Fruit fly (Drosophila melanogaster) whole organism, prepupa: ENCODE measurements around the gene Jon74E.

Source experiments
- Blimp-1 ChIP-seq: fragments of 200-800 bp; sonication (Bioruptor generic); optimal IDR thresholded peaks from 3 replicates; lab custom pipeline; 2017; ENCODE audit warnings: missing biosample characterization, missing genetic modification characterization, mild to moderate bottlenecking, moderate library complexity, missing genetic modification reagents
- CG10631 ChIP-seq: fragments of 200-800 bp; sonication (Bioruptor generic); optimal IDR thresholded peaks from 2 replicates; lab custom pipeline; 2016; ENCODE audit warnings: missing biosample characterization, missing genetic modification characterization
- CG10669 ChIP-seq: fragments of 200-800 bp; sonication (Bioruptor generic); optimal IDR thresholded peaks from 3 replicates; lab custom pipeline; 2018; ENCODE audit warnings: missing biosample characterization, mild to moderate bottlenecking, missing genetic modification characterization, moderate library complexity
- CG11294 ChIP-seq: fragments of 200-800 bp; sonication (Bioruptor generic); IDR thresholded peaks from 2 replicates; pipeline ENCODE4 v1.3.6; 2022; ENCODE audit warnings: missing biosample characterization, missing genetic modification characterization
- CG11902 ChIP-seq: fragments of 200-800 bp; sonication (Bioruptor generic); optimal IDR thresholded peaks from 3 replicates; lab custom pipeline; 2016; ENCODE audit warnings: missing biosample characterization, missing genetic modification characterization
- CG15336 ChIP-seq: fragments of 200-800 bp; sonication (Bioruptor generic); IDR thresholded peaks from 2 replicates; pipeline ENCODE4 v1.3.6; 2022; ENCODE audit warnings: missing biosample characterization, missing genetic modification characterization
- CG16779 ChIP-seq: fragments of 200-800 bp; sonication (Bioruptor generic); optimal IDR thresholded peaks from 3 replicates; lab custom pipeline; 2017; ENCODE audit warnings: missing biosample characterization, mild to moderate bottlenecking, missing genetic modification characterization
- CG32006 ChIP-seq: fragments of 200-800 bp; sonication (Bioruptor generic); optimal IDR thresholded peaks from 3 replicates; lab custom pipeline; 2017; ENCODE audit warnings: missing biosample characterization, mild to moderate bottlenecking, missing genetic modification characterization
- CG34406 ChIP-seq: fragments of 200-800 bp; sonication (Bioruptor generic); optimal IDR thresholded peaks from 3 replicates; lab custom pipeline; 2016; ENCODE audit warnings: missing biosample characterization, missing genetic modification characterization
- CG4318 ChIP-seq: fragments of 200-800 bp; sonication (Bioruptor generic); optimal IDR thresholded peaks from 3 replicates; lab custom pipeline; 2017; ENCODE audit warnings: missing biosample characterization, mild to moderate bottlenecking, missing genetic modification characterization
- CG6163 ChIP-seq: fragments of 200-800 bp; sonication (Bioruptor generic); IDR thresholded peaks from 3 replicates; pipeline ENCODE4 v1.3.6; 2022; ENCODE audit warnings: missing biosample characterization, missing genetic modification characterization
- CG6276 ChIP-seq: fragments of 200-800 bp; sonication (Bioruptor generic); optimal IDR thresholded peaks from 2 replicates; lab custom pipeline; 2017; ENCODE audit warnings: missing biosample characterization, mild to moderate bottlenecking, missing genetic modification characterization
- CG6792 ChIP-seq: fragments of 200-800 bp; sonication (Bioruptor generic); optimal IDR thresholded peaks from 3 replicates; lab custom pipeline; 2016; ENCODE audit warnings: missing biosample characterization, missing genetic modification characterization
- CG6854 ChIP-seq: fragments of 200-800 bp; sonication (Bioruptor generic); optimal IDR thresholded peaks from 2 replicates; lab custom pipeline; 2017; ENCODE audit warnings: missing biosample characterization, mild to moderate bottlenecking, missing genetic modification characterization
- CG8119 ChIP-seq: fragments of 200-800 bp; sonication (Bioruptor generic); IDR thresholded peaks from 3 replicates; pipeline ENCODE4 v1.3.6; 2022; ENCODE audit warnings: missing biosample characterization, missing genetic modification characterization
- CG8319 ChIP-seq: fragments of 200-800 bp; sonication (Bioruptor generic); optimal IDR thresholded peaks from 3 replicates; lab custom pipeline; 2016; ENCODE audit warnings: missing biosample characterization, missing genetic modification characterization
- CG8632 ChIP-seq: fragments of 200-800 bp; sonication (Bioruptor generic); optimal IDR thresholded peaks from 3 replicates; lab custom pipeline; 2016; ENCODE audit warnings: missing biosample characterization, missing genetic modification characterization
- CG9139 ChIP-seq: fragments of 200-800 bp; sonication (Bioruptor generic); optimal IDR thresholded peaks from 3 replicates; lab custom pipeline; 2017; ENCODE audit warnings: missing biosample characterization, mild to moderate bottlenecking, missing genetic modification characterization
- Eip75B ChIP-seq: fragments of 200-800 bp; sonication (Bioruptor generic); optimal IDR thresholded peaks from 3 replicates; lab custom pipeline; 2016; ENCODE audit warnings: missing biosample characterization, missing genetic modification characterization
- Eip78C ChIP-seq: fragments of 200-800 bp; sonication (Bioruptor generic); peaks from one replicate; lab custom pipeline; 2016; ENCODE audit warnings: missing biosample characterization, missing genetic modification characterization
- Eip93F ChIP-seq: fragments of 200-800 bp; sonication (Bioruptor generic); optimal IDR thresholded peaks from 2 replicates; lab custom pipeline; 2016; ENCODE audit warnings: missing biosample characterization, mild to moderate bottlenecking, missing genetic modification characterization
- Ets96B ChIP-seq: fragments of 200-800 bp; optimal IDR thresholded peaks from 2 replicates; lab custom pipeline; 2019; ENCODE audit warnings: missing biosample characterization, mild to moderate bottlenecking, missing genetic modification characterization, moderate library complexity
- Gug ChIP-seq: fragments of 200-800 bp; sonication (Bioruptor generic); IDR thresholded peaks from 2 replicates; pipeline ENCODE4 v1.3.6; 2022; ENCODE audit warnings: missing biosample characterization, missing genetic modification characterization
- Hr38 ChIP-seq: sonication (Bioruptor generic); optimal IDR thresholded peaks from 2 replicates; lab custom pipeline; 2016; ENCODE audit warnings: missing biosample characterization, missing genetic modification characterization
- Lpt ChIP-seq: fragments of 200-800 bp; sonication (Bioruptor generic); optimal IDR thresholded peaks from 3 replicates; lab custom pipeline; 2016; ENCODE audit warnings: missing biosample characterization, missing genetic modification characterization
- Met ChIP-seq: fragments of 200-800 bp; sonication (Bioruptor generic); optimal IDR thresholded peaks from 3 replicates; lab custom pipeline; 2016; ENCODE audit warnings: missing biosample characterization, missing genetic modification characterization
- OdsH ChIP-seq: fragments of 200-800 bp; sonication (Bioruptor generic); optimal IDR thresholded peaks from 3 replicates; lab custom pipeline; 2016; ENCODE audit warnings: missing biosample characterization, missing genetic modification characterization
- Sox102F ChIP-seq: fragments of 200-800 bp; sonication (Bioruptor generic); optimal IDR thresholded peaks from 2 replicates; lab custom pipeline; 2016; ENCODE audit warnings: missing biosample characterization, mild to moderate bottlenecking, missing genetic modification characterization
- Sox15 ChIP-seq: fragments of 200-800 bp; sonication (Bioruptor generic); optimal IDR thresholded peaks from 3 replicates; lab custom pipeline; 2016; ENCODE audit warnings: missing biosample characterization, missing genetic modification characterization
- achi ChIP-seq: fragments of 200-800 bp; sonication (Bioruptor generic); optimal IDR thresholded peaks from 3 replicates; lab custom pipeline; 2016; ENCODE audit warnings: missing biosample characterization, missing genetic modification characterization
- acj6 ChIP-seq: fragments of 200-800 bp; sonication (Bioruptor generic); optimal IDR thresholded peaks from 3 replicates; lab custom pipeline; 2016; ENCODE audit warnings: missing biosample characterization, missing genetic modification characterization
- cyc ChIP-seq: fragments of 200-800 bp; sonication (Bioruptor generic); optimal IDR thresholded peaks from 3 replicates; lab custom pipeline; 2016; ENCODE audit warnings: missing biosample characterization, missing genetic modification characterization
- dac ChIP-seq: fragments of 200-800 bp; sonication (Bioruptor generic); optimal IDR thresholded peaks from 2 replicates; lab custom pipeline; 2017; ENCODE audit warnings: missing biosample characterization, mild to moderate bottlenecking, missing genetic modification characterization
- dsx ChIP-seq: fragments of 200-800 bp; optimal IDR thresholded peaks from 3 replicates; lab custom pipeline; 2019; ENCODE audit warnings: missing biosample characterization, mild to moderate bottlenecking, missing genetic modification characterization, moderate library complexity; ENCODE audit not compliant: poor library complexity, severe bottlenecking
- eg ChIP-seq: fragments of 200-800 bp; sonication (Bioruptor generic); IDR thresholded peaks from 3 replicates; pipeline ENCODE4 v1.3.6; 2022; ENCODE audit warnings: missing biosample characterization, missing genetic modification characterization
- esn ChIP-seq: fragments of 200-800 bp; sonication (Bioruptor generic); optimal IDR thresholded peaks from 2 replicates; lab custom pipeline; 2016; ENCODE audit warnings: missing biosample characterization, mild to moderate bottlenecking, missing genetic modification characterization, moderate library complexity
- fd59A ChIP-seq: fragments of 200-800 bp; sonication (Bioruptor generic); optimal IDR thresholded peaks from 2 replicates; lab custom pipeline; 2017; ENCODE audit warnings: missing biosample characterization, mild to moderate bottlenecking, missing genetic modification characterization, missing genetic modification reagents
- fd85E ChIP-seq: fragments of 200-800 bp; sonication (Bioruptor generic); optimal IDR thresholded peaks from 3 replicates; lab custom pipeline; 2016; ENCODE audit warnings: missing biosample characterization, missing genetic modification characterization
- fkh ChIP-seq: fragments of 200-800 bp; sonication (Bioruptor generic); optimal IDR thresholded peaks from 3 replicates; lab custom pipeline; 2017; ENCODE audit warnings: missing biosample characterization, mild to moderate bottlenecking, missing genetic modification characterization, moderate library complexity
- lz ChIP-seq: fragments of 200-800 bp; sonication (Bioruptor generic); optimal IDR thresholded peaks from 3 replicates; lab custom pipeline; 2016; ENCODE audit warnings: missing biosample characterization, missing genetic modification characterization
- net ChIP-seq: fragments of 200-800 bp; sonication (Bioruptor generic); optimal IDR thresholded peaks from 3 replicates; lab custom pipeline; 2016; ENCODE audit warnings: missing biosample characterization, missing genetic modification characterization
- salr ChIP-seq, 2 experiments: fragments of 200-800 bp; sonication (Bioruptor generic); optimal IDR thresholded peaks; 3 replicates each; lab custom pipeline; 2016 to 2018; ENCODE audit warnings: missing biosample characterization in 2 of 2, missing genetic modification characterization in 2 of 2, mild to moderate bottlenecking in 1 of 2
- ss ChIP-seq, 2 experiments: fragments of 200-800 bp; sonication (Bioruptor generic); optimal IDR thresholded peaks; 2 replicates in 1 of 2; 3 replicates in 1 of 2; lab custom pipeline; 2017 to 2018; ENCODE audit warnings: mild to moderate bottlenecking in 2 of 2, missing biosample characterization in 2 of 2, missing genetic modification characterization in 2 of 2, moderate library complexity in 1 of 2
- svp ChIP-seq: fragments of 200-800 bp; sonication (Bioruptor generic); peaks from one replicate; lab custom pipeline; 2016; ENCODE audit warnings: missing biosample characterization, missing genetic modification characterization
- topi ChIP-seq: fragments of 200-800 bp; sonication (Bioruptor generic); optimal IDR thresholded peaks from 3 replicates; lab custom pipeline; 2016; ENCODE audit warnings: missing biosample characterization, missing genetic modification characterization
- vri ChIP-seq: fragments of 200-800 bp; sonication (Bioruptor generic); optimal IDR thresholded peaks from 3 replicates; lab custom pipeline; 2016; ENCODE audit warnings: missing biosample characterization, mild to moderate bottlenecking, missing genetic modification characterization

Jon74E gene

dm6 chr3L:17500315-17500985, 48.5 kb downstream of the Jon74E start (continued):
- TF ChIP-seq fkh (GFP tag; lab: Kevin White, UChicago) (no peak), svp (GFP tag; lab: Kevin White, UChicago) (peak; percentile 57), Sox102F (no peak), lz (no peak), salr (GFP tag; optimal IDR thresholded peaks at IDR 0.05; lab: Kevin White, UChicago) (no peak), OdsH (GFP tag; lab: Kevin White, UChicago) (no peak), CG15336 (GFP tag; lab: Robert Waterston, UW) (peak; percentile 39), eg (peak; percentile 69; the same call in 2 of the 3 replicates), Sox15 (no peak), Eip93F (no peak), dsx (peak; percentile 39), CG8319 (GFP tag; lab: Kevin White, UChicago) (no peak), CG10669 (GFP tag; lab: Kevin White, UChicago) (no peak), esn (no peak)

dm6 chr3L:17498952-17499710, 49.8 kb downstream of the Jon74E start:
- peak; percentile 35 for TF ChIP-seq OdsH (GFP tag; lab: Kevin White, UChicago)
- no peak for TF ChIP-seq CG10669 (GFP tag; lab: Kevin White, UChicago)
- TF ChIP-seq CG32006 (GFP tag; lab: Kevin White, UChicago), result peak; percentile 47
- TF ChIP-seq Sox102F, result no peak
- no peak for TF ChIP-seq acj6 (GFP tag; lab: Kevin White, UChicago)
- TF ChIP-seq Eip78C (GFP tag; lab: Kevin White, UChicago), result peak; percentile 30
- no peak for TF ChIP-seq CG9139 (GFP tag; lab: Kevin White, UChicago)
- TF ChIP-seq Met (GFP tag; lab: Kevin White, UChicago), result no peak
- TF ChIP-seq CG8119 (GFP tag; lab: Robert Waterston, UW), result peak; percentile 50; the same call in 2 of the 3 replicates
- no peak for TF ChIP-seq cyc
- no peak for TF ChIP-seq CG34406 (GFP tag; lab: Kevin White, UChicago)
- TF ChIP-seq CG6276 (GFP tag; lab: Kevin White, UChicago), result no peak
- no peak for TF ChIP-seq CG11902 (GFP tag; lab: Kevin White, UChicago)
- TF ChIP-seq CG6854, result no peak
- TF ChIP-seq Gug, result 0 out of 2 replicates have a peak, but pooled peaks have one; percentile 20
- no peak for TF ChIP-seq CG11294 (GFP tag; lab: Robert Waterston, UW)
- TF ChIP-seq vri (GFP tag; lab: Kevin White, UChicago), result no peak
- no peak for TF ChIP-seq fkh (GFP tag; lab: Kevin White, UChicago)
- TF ChIP-seq CG8319 (GFP tag; lab: Kevin White, UChicago), result no peak
- TF ChIP-seq net (GFP tag; lab: Kevin White, UChicago), result no peak
- no peak for TF ChIP-seq fd85E (GFP tag; lab: Kevin White, UChicago)
- TF ChIP-seq Eip75B (GFP tag; lab: Kevin White, UChicago), result no peak
- TF ChIP-seq Blimp-1 (GFP tag; lab: Kevin White, UChicago), result no peak
- no peak for TF ChIP-seq topi
- no peak; the same call in 2 of the 3 replicates for TF ChIP-seq eg
- TF ChIP-seq Hr38 (GFP tag; lab: Kevin White, UChicago), result no peak
- peak; percentile 58 for TF ChIP-seq CG15336 (GFP tag; lab: Robert Waterston, UW)
- TF ChIP-seq Lpt, result peak; percentile 6
- no peak for TF ChIP-seq CG16779 (tag; lab: Kevin White, UChicago)
- TF ChIP-seq ss (GFP tag; optimal IDR thresholded peaks at IDR 0.05; lab: Kevin White, UChicago), result peak in 1 of 2 experiments; percentile 9
- TF ChIP-seq CG6163, result 0 out of 3 replicates have a peak, but pooled peaks have one; percentile 5
- no peak for TF ChIP-seq dac
- no peak for TF ChIP-seq dsx
- no peak for TF ChIP-seq CG4318 (GFP tag; lab: Kevin White, UChicago)
- peak in 1 of 2 experiments; percentile 40 for TF ChIP-seq salr (GFP tag; optimal IDR thresholded peaks at IDR 0.05; lab: Kevin White, UChicago)
- no peak for TF ChIP-seq CG10631
- TF ChIP-seq lz, result no peak
- TF ChIP-seq CG6792, result no peak
- no peak for TF ChIP-seq Ets96B (tag; lab: Kevin White, UChicago)
- TF ChIP-seq fd59A (GFP tag; lab: Kevin White, UChicago), result no peak
- no peak for TF ChIP-seq CG8632 (GFP tag; lab: Kevin White, UChicago)
- TF ChIP-seq achi, result no peak
